Worm (Caenorhabditis elegans): ENCODE data around the gene pxd-1.

pxd-1 gene

DNA sequence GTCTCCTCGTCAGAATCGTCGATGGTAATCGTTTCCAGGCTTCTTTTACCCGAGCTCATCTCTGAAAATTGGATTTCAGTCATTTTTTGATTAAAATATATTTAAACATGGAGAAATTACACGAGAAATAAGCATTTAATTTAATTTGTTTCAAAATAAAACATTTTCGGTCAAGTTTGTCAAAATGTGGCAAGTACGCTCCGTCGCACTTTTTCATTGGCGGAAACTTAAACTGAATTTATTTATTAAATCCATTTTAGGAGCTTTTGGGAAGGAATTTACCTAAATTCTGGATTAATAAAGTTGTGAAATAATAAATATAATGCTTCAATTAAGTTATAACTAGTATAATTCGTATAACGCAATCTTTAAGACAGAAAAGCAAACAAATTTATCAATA lies 52.0 kb downstream of the pxd-1 start, which contains the start of gene rcq-5 (continued):
- TF ChIP-seq lin-38 (GFP tag; IDR thresholded peaks at IDR 0.05) (peak; percentile 88), fos-1 (tag; optimal IDR thresholded peaks at IDR 0.05) (no peak), lsy-2 (tag; optimal IDR thresholded peaks at IDR 0.05) (peak in 1 of 2 experiments; percentile 53), gei-8 (GFP tag; optimal IDR thresholded peaks at IDR 0.05) (no peak), ceh-32 (tag; optimal IDR thresholded peaks at IDR 0.05; ENCODE audit: poor library complexity) (no peak), T26A8.4 (GFP tag; IDR thresholded peaks at IDR 0.05) (no peak), F44E2.7 (GFP tag; IDR thresholded peaks at IDR 0.05) (no peak), dpl-1 (GFP tag; optimal IDR thresholded peaks at IDR 0.05) (peak; percentile 80), lin-1 (GFP tag; IDR thresholded peaks at IDR 0.05) (no peak)

ce11 chrIII:4058643-4059042 lies 52.7 kb downstream of the pxd-1 start, which contains the start of gene his-69:
Gene his-69, minus strand, starts transcription at chrIII:4058743.
- TF ChIP-seq zip-11 (GFP tag; IDR thresholded peaks at IDR 0.05) (no peak), madf-9 (GFP tag; conservative IDR thresholded peaks at IDR 0.05) (0 out of 2 replicates have a peak, but pooled peaks have one; percentile 17)
